Fruit fly (Drosophila melanogaster) whole organism, embryonic: ENCODE data around the gene Shc.

Source experiments
- ATbp ChIP-seq: fragments of 200-800 bp; sonication (Bioruptor generic); optimal IDR thresholded peaks from 2 replicates; lab custom pipeline; 2017; ENCODE audit warnings: missing biosample characterization, mild to moderate bottlenecking, missing genetic modification characterization, missing genetic modification reagents
- Ada2b ChIP-seq: fragments of 200-800 bp; sonication (Bioruptor generic); IDR thresholded peaks from 2 replicates; pipeline ENCODE4 v1.3.6; 2022; ENCODE audit warnings: missing biosample characterization, missing genetic modification characterization
- Aef1 ChIP-seq: fragments of 200-800 bp; sonication (Bioruptor generic); IDR thresholded peaks from 3 replicates; pipeline ENCODE4 v1.3.6; 2022; ENCODE audit warnings: missing biosample characterization, missing genetic modification characterization
- Bteb2 ChIP-seq: fragments of 200-800 bp; sonication (Bioruptor generic); optimal IDR thresholded peaks from 2 replicates; lab custom pipeline; 2016; ENCODE audit warnings: missing biosample characterization, missing genetic modification characterization
- CG10654 ChIP-seq: fragments of 200-800 bp; sonication (Bioruptor generic); optimal IDR thresholded peaks from 2 replicates; lab custom pipeline; 2016; ENCODE audit warnings: missing biosample characterization, missing genetic modification characterization
- CG11085 ChIP-seq: fragments of 200-800 bp; sonication (Bioruptor generic); IDR thresholded peaks from 2 replicates; pipeline ENCODE4 v1.3.6; 2022; ENCODE audit warnings: missing biosample characterization, missing genetic modification characterization
- CG11398 ChIP-seq: fragments of 200-800 bp; sonication (Bioruptor generic); optimal IDR thresholded peaks from 2 replicates; lab custom pipeline; 2016; ENCODE audit warnings: missing biosample characterization, missing genetic modification characterization
- CG11456 ChIP-seq: fragments of 200-800 bp; sonication (Bioruptor generic); IDR thresholded peaks from 3 replicates; pipeline ENCODE4 v1.3.6; 2022; ENCODE audit warnings: missing biosample characterization, missing genetic modification characterization
- CG13123 ChIP-seq: fragments of 200-800 bp; sonication (Bioruptor generic); optimal IDR thresholded peaks from 2 replicates; lab custom pipeline; 2016; ENCODE audit warnings: missing biosample characterization, missing genetic modification characterization
- CG14014 ChIP-seq: fragments of 200-800 bp; sonication (Bioruptor generic); IDR thresholded peaks from 2 replicates; pipeline ENCODE4 v1.3.6; 2022; ENCODE audit warnings: missing biosample characterization, missing genetic modification characterization
- CG14710 ChIP-seq: fragments of 200-800 bp; sonication (Bioruptor generic); optimal IDR thresholded peaks from 3 replicates; lab custom pipeline; 2019; ENCODE audit warnings: missing biosample characterization, mild to moderate bottlenecking, missing genetic modification characterization, moderate library complexity
- CG15601 ChIP-seq: fragments of 200-800 bp; sonication (Bioruptor generic); optimal IDR thresholded peaks from 3 replicates; lab custom pipeline; 2019; ENCODE audit warnings: missing biosample characterization, mild to moderate bottlenecking, missing genetic modification characterization, moderate library complexity
- CG16779 ChIP-seq: fragments of 200-800 bp; sonication (Bioruptor generic); IDR thresholded peaks from 2 replicates; pipeline ENCODE4 v1.3.6; 2022; ENCODE audit warnings: missing biosample characterization, missing genetic modification characterization
- CG17568 ChIP-seq: fragments of 200-800 bp; sonication (Bioruptor generic); optimal IDR thresholded peaks from 2 replicates; lab custom pipeline; 2018; ENCODE audit warnings: missing biosample characterization, mild to moderate bottlenecking, missing genetic modification characterization, moderate library complexity
- CG2116 ChIP-seq: fragments of 200-800 bp; sonication (Bioruptor generic); optimal IDR thresholded peaks from 3 replicates; lab custom pipeline; 2018; ENCODE audit warnings: missing biosample characterization, mild to moderate bottlenecking, missing genetic modification characterization
- CG4730 ChIP-seq: fragments of 200-800 bp; sonication (Bioruptor generic); IDR thresholded peaks from 2 replicates; pipeline ENCODE4 v1.3.6; 2022; ENCODE audit warnings: missing biosample characterization, missing genetic modification characterization
- CG5953 ChIP-seq: fragments of 200-800 bp; sonication (Bioruptor generic); IDR thresholded peaks from 2 replicates; pipeline ENCODE4 v1.3.6; 2022; ENCODE audit warnings: missing biosample characterization, missing genetic modification characterization
- CG7745 ChIP-seq: fragments of 200-800 bp; sonication (Bioruptor generic); optimal IDR thresholded peaks from 2 replicates; lab custom pipeline; 2018; ENCODE audit warnings: missing biosample characterization, mild to moderate bottlenecking, missing genetic modification characterization, moderate library complexity
- CG7987 ChIP-seq: fragments of 200-800 bp; sonication (Bioruptor generic); optimal IDR thresholded peaks from 2 replicates; lab custom pipeline; 2018; ENCODE audit warnings: missing biosample characterization, mild to moderate bottlenecking, missing genetic modification characterization, moderate library complexity
- Chrac-16 ChIP-seq: fragments of 200-800 bp; sonication (Bioruptor generic); optimal IDR thresholded peaks from 3 replicates; lab custom pipeline; 2016; ENCODE audit warnings: missing biosample characterization, missing genetic modification characterization
- D19B ChIP-seq: fragments of 200-800 bp; sonication (Bioruptor generic); optimal IDR thresholded peaks from 2 replicates; lab custom pipeline; 2017; ENCODE audit warnings: missing biosample characterization, mild to moderate bottlenecking, missing genetic modification characterization
- Drgx ChIP-seq: fragments of 200-800 bp; sonication (Bioruptor generic); IDR thresholded peaks from 2 replicates; pipeline ENCODE4 v1.3.6; 2022; ENCODE audit warnings: missing biosample characterization, missing genetic modification characterization
- E2f1 ChIP-seq: fragments of 200-800 bp; sonication (Bioruptor generic); IDR thresholded peaks from 2 replicates; pipeline ENCODE4 v1.3.6; 2022; ENCODE audit warnings: missing biosample characterization, missing genetic modification characterization
- ERR ChIP-seq: fragments of 200-800 bp; sonication (Bioruptor generic); optimal IDR thresholded peaks from 2 replicates; lab custom pipeline; 2016; ENCODE audit warnings: missing biosample characterization, missing genetic modification characterization
- Gsc ChIP-seq: fragments of 200-800 bp; sonication (Bioruptor generic); IDR thresholded peaks from 2 replicates; pipeline ENCODE4 v1.3.6; 2022; ENCODE audit warnings: missing biosample characterization, missing genetic modification characterization
- HLH3B ChIP-seq: fragments of 200-800 bp; sonication (Bioruptor generic); IDR thresholded peaks from 2 replicates; pipeline ENCODE4 v1.3.6; 2022; ENCODE audit warnings: missing biosample characterization, missing genetic modification characterization
- Nf-YA ChIP-seq: fragments of 200-800 bp; sonication (Bioruptor generic); IDR thresholded peaks from 2 replicates; pipeline ENCODE4 v1.3.6; 2022; ENCODE audit warnings: missing biosample characterization, missing genetic modification characterization
- Nf-YB ChIP-seq: fragments of 200-800 bp; sonication (Bioruptor generic); optimal IDR thresholded peaks from 3 replicates; lab custom pipeline; 2019; ENCODE audit warnings: missing biosample characterization, mild to moderate bottlenecking, missing genetic modification characterization, moderate library complexity
- Rfx ChIP-seq: fragments of 200-800 bp; sonication (Bioruptor generic); IDR thresholded peaks from 2 replicates; pipeline ENCODE4 v1.3.6; 2022; ENCODE audit warnings: missing biosample characterization, missing genetic modification characterization
- Rx ChIP-seq: fragments of 200-800 bp; sonication (Bioruptor generic); IDR thresholded peaks from 2 replicates; pipeline ENCODE4 v1.3.6; 2022; ENCODE audit warnings: missing biosample characterization, missing genetic modification characterization
- Sin3A ChIP-seq: fragments of >200 bp; optimal IDR thresholded peaks from 2 replicates; lab custom pipeline; 2018
- Six4 ChIP-seq: fragments of 200-800 bp; sonication (Bioruptor generic); optimal IDR thresholded peaks from 2 replicates; lab custom pipeline; 2016; ENCODE audit warnings: missing biosample characterization, missing genetic modification characterization
- ab ChIP-seq: fragments of 200-800 bp; sonication (Bioruptor generic); optimal IDR thresholded peaks from 2 replicates; lab custom pipeline; 2016; ENCODE audit warnings: missing biosample characterization, missing genetic modification characterization
- ap ChIP-seq: fragments of 200-800 bp; sonication (Bioruptor generic); IDR thresholded peaks from 2 replicates; pipeline ENCODE4 v1.3.6; 2022; ENCODE audit warnings: missing biosample characterization, missing genetic modification characterization
- bcd ChIP-seq: fragments of 200-800 bp; sonication (Bioruptor generic); optimal IDR thresholded peaks from 2 replicates; lab custom pipeline; 2017; ENCODE audit warnings: missing biosample characterization, mild to moderate bottlenecking, missing genetic modification characterization
- br ChIP-seq: fragments of >200 bp; optimal IDR thresholded peaks from 2 replicates; lab custom pipeline; 2017
- ci ChIP-seq: fragments of 200-800 bp; sonication (Bioruptor generic); IDR thresholded peaks from 3 replicates; pipeline ENCODE4 v1.3.6; 2022; ENCODE audit warnings: missing biosample characterization, missing genetic modification characterization
- corto ChIP-seq: fragments of 200-800 bp; sonication (Bioruptor generic); optimal IDR thresholded peaks from 2 replicates; lab custom pipeline; 2016; ENCODE audit warnings: missing biosample characterization, mild to moderate bottlenecking, missing genetic modification characterization, moderate library complexity
- grn ChIP-seq: fragments of 200-800 bp; sonication (Bioruptor generic); optimal IDR thresholded peaks from 3 replicates; lab custom pipeline; 2017; ENCODE audit warnings: missing biosample characterization, missing genetic modification characterization
- maf-S ChIP-seq: fragments of 200-800 bp; sonication (Bioruptor generic); optimal IDR thresholded peaks from 2 replicates; lab custom pipeline; 2016; ENCODE audit warnings: missing biosample characterization, missing genetic modification characterization
- oc ChIP-seq: fragments of 200-800 bp; sonication (Bioruptor generic); optimal IDR thresholded peaks from 2 replicates; lab custom pipeline; 2018; ENCODE audit warnings: missing biosample characterization, mild to moderate bottlenecking, missing genetic modification characterization, moderate library complexity
- p53 ChIP-seq: fragments of 200-800 bp; sonication (Bioruptor generic); optimal IDR thresholded peaks from 2 replicates; lab custom pipeline; 2016; ENCODE audit warnings: missing biosample characterization, missing genetic modification characterization
- peb ChIP-seq: fragments of 200-800 bp; sonication (Bioruptor generic); IDR thresholded peaks from 2 replicates; pipeline ENCODE4 v1.3.6; 2022; ENCODE audit warnings: missing biosample characterization, missing genetic modification characterization
- phol ChIP-seq: fragments of 200-800 bp; sonication (Bioruptor generic); optimal IDR thresholded peaks from 3 replicates; lab custom pipeline; 2018; ENCODE audit warnings: missing biosample characterization, mild to moderate bottlenecking, missing genetic modification characterization, moderate library complexity
- pnt ChIP-seq: fragments of 200-800 bp; sonication (Bioruptor generic); optimal IDR thresholded peaks from 3 replicates; lab custom pipeline; 2016; ENCODE audit warnings: missing biosample characterization, missing genetic modification characterization
- prd ChIP-seq, 3 experiments: fragments of >200 bp in 2 of 3; fragments of 200-800 bp in 1 of 3; sonication (Bioruptor generic) in 1 of 3; optimal IDR thresholded peaks in 2 of 3; IDR thresholded peaks in 1 of 3; 2 replicates in 2 of 3; 3 replicates in 1 of 3; pipeline versions ENCODE4 v1.3.6 to Lab custom; 2017 to 2022; ENCODE audit warnings: missing biosample characterization in 1 of 3, missing genetic modification characterization in 1 of 3
- pzg ChIP-seq: fragments of 200-800 bp; sonication (Bioruptor generic); optimal IDR thresholded peaks from 3 replicates; lab custom pipeline; 2018; ENCODE audit warnings: missing biosample characterization, mild to moderate bottlenecking, missing genetic modification characterization, moderate library complexity
- sc ChIP-seq, 3 experiments: fragments of >200 bp in 2 of 3; fragments of 200-800 bp in 1 of 3; sonication (Bioruptor generic) in 1 of 3; optimal IDR thresholded peaks; 2 replicates in 2 of 3; 3 replicates in 1 of 3; lab custom pipeline; 2017; ENCODE audit warnings: mild to moderate bottlenecking in 1 of 3, missing biosample characterization in 1 of 3, missing genetic modification characterization in 1 of 3, missing genetic modification reagents in 1 of 3
- tll ChIP-seq, 2 experiments: fragments of 200-800 bp in 1 of 2; fragments of >200 bp in 1 of 2; sonication (Bioruptor generic) in 1 of 2; optimal IDR thresholded peaks; 2 replicates each; lab custom pipeline; 2017 to 2019; ENCODE audit warnings: missing biosample characterization in 2 of 2, missing genetic modification characterization in 2 of 2, mild to moderate bottlenecking in 1 of 2, moderate library complexity in 1 of 2
- tna ChIP-seq: fragments of 200-800 bp; sonication (Bioruptor generic); IDR thresholded peaks from 2 replicates; pipeline ENCODE4 v1.3.6; 2022; ENCODE audit warnings: missing biosample characterization, missing genetic modification characterization; ENCODE audit not compliant: partially characterized antibody

Gene Shc

dm6 chr3L:9383345-9384075 lies 43.3 kb upstream of the Shc start, which contains the start of gene Hsp27 (continued):
- TF ChIP-seq bcd (peak; percentile 99), CG7745 (tag; lab: Kevin White, UChicago) (peak; percentile 70), maf-S (GFP tag; lab: Kevin White, UChicago) (peak; percentile 91), CG7987 (peak; percentile 96), Ada2b (GFP tag; lab: Robert Waterston, UW) (peak; percentile 99), CG5953 (GFP tag; lab: Robert Waterston, UW) (peak; percentile 97), CG15601 (tag; lab: Kevin White, UChicago) (peak; percentile 96), CG11398 (GFP tag; lab: Kevin White, UChicago) (peak; percentile 60), Gsc (peak; percentile 97), Rx (GFP tag; lab: Robert Waterston, UW) (peak; percentile 99), CG11456 (GFP tag; lab: Robert Waterston, UW) (peak; percentile 98), sc (optimal IDR thresholded peaks at IDR 0.05; lab: Kevin White, UChicago) (no peak), sc (GFP tag; optimal IDR thresholded peaks at IDR 0.05; lab: Kevin White, UChicago) (peak; percentile 98), peb (peak; percentile 98), Drgx (GFP tag; lab: Robert Waterston, UW) (peak; percentile 100), p53 (peak; percentile 76), Nf-YB (GFP tag; lab: Kevin White, UChicago) (peak; percentile 86), CG14710 (peak; percentile 97), CG11085 (GFP tag; lab: Robert Waterston, UW) (peak; percentile 97), CG14014 (GFP tag; lab: Robert Waterston, UW) (peak; percentile 96), CG2116 (GFP tag; lab: Kevin White, UChicago) (peak; percentile 82), br (lab: Kevin White, UChicago) (no peak), tna (GFP tag; lab: Robert Waterston, UW) (no peak), phol (peak; percentile 98), D19B (GFP tag; lab: Kevin White, UChicago) (peak; percentile 90), prd (optimal IDR thresholded peaks at IDR 0.05; lab: Kevin White, UChicago) (no peak), prd (GFP tag; IDR thresholded peaks at IDR 0.05; lab: Robert Waterston, UW) (peak; percentile 99), CG16779 (GFP tag; lab: Robert Waterston, UW) (peak; percentile 97), Six4 (GFP tag; lab: Kevin White, UChicago) (peak; percentile 97), Aef1 (GFP tag; lab: Robert Waterston, UW) (peak; percentile 98), tll (GFP tag; optimal IDR thresholded peaks at IDR 0.05; lab: Kevin White, UChicago) (peak in 1 of 2 experiments; percentile 50), E2f1 (GFP tag; lab: Robert Waterston, UW) (peak; percentile 99), pnt (peak; percentile 96), CG4730 (GFP tag; lab: Robert Waterston, UW) (peak; percentile 98), oc (tag; lab: Kevin White, UChicago) (peak; percentile 99), Bteb2 (GFP tag; lab: Kevin White, UChicago) (peak; percentile 94), Sin3A (no peak), CG17568 (peak; percentile 96), pzg (GFP tag; lab: Kevin White, UChicago) (peak; percentile 25), CG10654 (GFP tag; lab: Kevin White, UChicago) (peak; percentile 98), grn (GFP tag; lab: Kevin White, UChicago) (peak; percentile 86), ATbp (GFP tag; lab: Kevin White, UChicago) (peak; percentile 99), Chrac-16 (GFP tag; lab: Kevin White, UChicago) (peak; percentile 98), corto (GFP tag; lab: Kevin White, UChicago) (peak; percentile 100), ap (peak; percentile 95), Rfx (peak; percentile 99), ci (peak; percentile 99), HLH3B (GFP tag; lab: Robert Waterston, UW) (peak; percentile 99), ERR (GFP tag; lab: Kevin White, UChicago) (peak; percentile 89), ab (GFP tag; lab: Kevin White, UChicago) (peak; percentile 75), CG13123 (peak; percentile 95), Nf-YA (GFP tag; lab: Robert Waterston, UW) (peak; percentile 97)
